Fruit fly (Drosophila melanogaster): ENCODE results near the gene CG7573.

The CG7573 gene

dm6 chr3L:11292180-11292727 lies 19.3 kb upstream of the CG7573 start (continued):
- peak; percentile 10; the same call in 1 of the 2 replicates for TF ChIP-seq GATAe (GFP tag; conservative IDR thresholded peaks at IDR 0.05)
- TF ChIP-seq Med (GFP tag) = peak; percentile 75
- no peak for TF ChIP-seq CG42726 (GFP tag; IDR thresholded peaks at IDR 0.05; ENCODE audit: partially characterized antibody)
- TF ChIP-seq CG10321 (GFP tag; IDR thresholded peaks at IDR 0.05) = no peak
- no peak for TF ChIP-seq ssp (GFP tag; IDR thresholded peaks at IDR 0.05)
- TF ChIP-seq pros (GFP tag; optimal IDR thresholded peaks at IDR 0.05) = peak; percentile 32
- 0 out of 2 replicates have a peak, but pooled peaks have one; percentile 26 for TF ChIP-seq tna (GFP tag; IDR thresholded peaks at IDR 0.05; ENCODE audit: partially characterized antibody)
- TF ChIP-seq chm (GFP tag; IDR thresholded peaks at IDR 0.05) = peak; percentile 37; the same call in 1 of the 2 replicates
- peak; percentile 49 for TF ChIP-seq E2f1 (GFP tag; IDR thresholded peaks at IDR 0.05)
- TF ChIP-seq CG3065 (GFP tag; optimal IDR thresholded peaks at IDR 0.05) = no peak
- TF ChIP-seq CG43689 (GFP tag; IDR thresholded peaks at IDR 0.05) = no peak
- peak; percentile 45; the same call in 1 of the 2 replicates for TF ChIP-seq sob (GFP tag; IDR thresholded peaks at IDR 0.05)
- TF ChIP-seq Atf3 (GFP tag; optimal IDR thresholded peaks at IDR 0.05) = no peak
- no peak for TF ChIP-seq CG9609 (GFP tag; optimal IDR thresholded peaks at IDR 0.05)
- no peak for TF ChIP-seq bowl (GFP tag; IDR thresholded peaks at IDR 0.05)
- TF ChIP-seq Usf (GFP tag; optimal IDR thresholded peaks at IDR 0.05) = no peak
- peak; percentile 50; the same call in 2 of the 3 replicates for TF ChIP-seq so (GFP tag; IDR thresholded peaks at IDR 0.05)
- TF ChIP-seq NC2β (GFP tag; optimal IDR thresholded peaks at IDR 0.05) = no peak
- TF ChIP-seq CG11247 (GFP tag; IDR thresholded peaks at IDR 0.05) = peak; percentile 43; the same call in 1 of the 2 replicates
- peak; percentile 7 for TF ChIP-seq nom (GFP tag; optimal IDR thresholded peaks at IDR 0.05)
- TF ChIP-seq CG12942 (GFP tag; optimal IDR thresholded peaks at IDR 0.05) = no peak
- TF ChIP-seq crp (GFP tag; optimal IDR thresholded peaks at IDR 0.05) = no peak
- peak; percentile 55 for TF ChIP-seq CG10366 (GFP tag; IDR thresholded peaks at IDR 0.05)
- TF ChIP-seq CG11695 (GFP tag; IDR thresholded peaks at IDR 0.05) = peak; percentile 28; the same call in 1 of the 3 replicates
- peak; percentile 57; the same call in 1 of the 2 replicates for TF ChIP-seq CG14441 (GFP tag; IDR thresholded peaks at IDR 0.05)
- TF ChIP-seq tup (GFP tag; optimal IDR thresholded peaks at IDR 0.05) = no peak
- peak; percentile 61 for TF ChIP-seq ranshi (GFP tag; IDR thresholded peaks at IDR 0.05)
- TF ChIP-seq Deaf1 (tag; optimal IDR thresholded peaks at IDR 0.05) = peak; percentile 77
- TF ChIP-seq CG17568 (GFP tag; optimal IDR thresholded peaks at IDR 0.05) = no peak
- peak; percentile 52 for TF ChIP-seq esg (GFP tag; conservative IDR thresholded peaks at IDR 0.05)
- no peak for TF ChIP-seq Taf1 (GFP tag; IDR thresholded peaks at IDR 0.05)
- TF ChIP-seq CG8290 (GFP tag; optimal IDR thresholded peaks at IDR 0.05) = no peak
- TF ChIP-seq CG8290 (tag; optimal IDR thresholded peaks at IDR 0.05) = peak in 1 of 2 experiments; percentile 60
- 0 out of 3 replicates have a peak, but pooled peaks have one; percentile 22 for TF ChIP-seq Optix (GFP tag; IDR thresholded peaks at IDR 0.05)
- TF ChIP-seq lab (GFP tag; optimal IDR thresholded peaks at IDR 0.05) = peak; percentile 59
- TF ChIP-seq Dbx (GFP tag; IDR thresholded peaks at IDR 0.05) = 0 out of 3 replicates have a peak, but pooled peaks have one; percentile 47
- peak; percentile 44; the same call in 1 of the 2 replicates for TF ChIP-seq HLH3B (GFP tag; IDR thresholded peaks at IDR 0.05)
- TF ChIP-seq unpg (GFP tag; optimal IDR thresholded peaks at IDR 0.05) = no peak
- no peak for TF ChIP-seq gro (GFP tag; optimal IDR thresholded peaks at IDR 0.05)
- TF ChIP-seq Lhr (GFP tag; optimal IDR thresholded peaks at IDR 0.05) = no peak
- TF ChIP-seq nerfin-1 (tag; optimal IDR thresholded peaks at IDR 0.05) = no peak
- no peak for TF ChIP-seq CG8478 (optimal IDR thresholded peaks at IDR 0.05)
- peak; percentile 12 for TF ChIP-seq CG13296 (GFP tag; optimal IDR thresholded peaks at IDR 0.05)
- no peak for TF ChIP-seq bsh (GFP tag; optimal IDR thresholded peaks at IDR 0.05)
- TF ChIP-seq CG34422 (GFP tag; IDR thresholded peaks at IDR 0.05) = peak; percentile 35; the same call in 1 of the 3 replicates
- no peak for TF ChIP-seq zen2 (GFP tag; IDR thresholded peaks at IDR 0.05; ENCODE audit: partially characterized antibody)
- TF ChIP-seq CG3281 (GFP tag; optimal IDR thresholded peaks at IDR 0.05) = no peak
- TF ChIP-seq prd (optimal IDR thresholded peaks at IDR 0.05) = no peak
- peak; percentile 54; the same call in 2 of the 3 replicates for TF ChIP-seq prd (GFP tag; IDR thresholded peaks at IDR 0.05)
- 0 out of 2 replicates have a peak, but pooled peaks have one; percentile 15 for TF ChIP-seq sim (GFP tag; IDR thresholded peaks at IDR 0.05)
- no peak for TF ChIP-seq CG18011 (GFP tag; optimal IDR thresholded peaks at IDR 0.05)

Data from whole organism, embryonic.